Worm (Caenorhabditis elegans) whole organism, L4/young adult: Measurements from ENCODE around the gene C18G1.9.

Source experiments
- W03F9.2 ChIP-seq: fragments of 150-350 bp; optimal IDR thresholded peaks from 2 replicates; lab custom pipeline; 2014; ENCODE audit warnings: missing biosample characterization, missing genetic modification characterization
- dao-5 ChIP-seq: sonication (generic microtip); optimal IDR thresholded peaks from 2 replicates; lab custom pipeline; 2016; ENCODE audit warnings: missing genotype, missing genetic modification characterization, moderate library complexity, missing compliant biosample characterization

DNA sequence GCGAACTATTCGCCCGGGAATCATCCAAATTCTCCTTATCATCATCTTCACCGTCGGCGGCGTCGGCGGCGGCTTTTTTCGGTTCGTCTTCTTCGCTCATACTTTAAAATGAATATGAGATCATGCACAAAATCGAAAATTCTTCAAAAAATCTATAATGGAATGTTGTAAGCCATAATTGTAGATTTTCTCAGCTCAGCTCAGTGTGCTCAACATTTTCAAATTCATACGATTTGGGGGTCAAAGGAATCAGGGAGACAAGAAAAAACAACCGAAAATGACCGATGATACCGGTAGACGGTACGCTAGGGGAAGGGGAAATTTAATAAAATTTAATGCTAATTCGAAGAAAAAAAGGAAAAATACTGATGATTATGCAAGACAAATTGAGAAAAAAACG is 49.0 kb upstream of the C18G1.9 start, which contains the start of gene ccep-97:
- no peak for TF ChIP-seq W03F9.2
- TF ChIP-seq dao-5 (tag; lab: Kevin White, UChicago), result no peak
